Worm (Caenorhabditis elegans) whole organism, early embryonic: ENCODE measurements around the gene glrx-22.

Experiments used
- ama-1 ChIP-seq: fragments of 150-350 bp; optimal IDR thresholded peaks from 2 replicates; lab custom pipeline; 2014
- ceh-36 ChIP-seq: sonication (generic microtip); optimal IDR thresholded peaks from 2 replicates; lab custom pipeline; 2016; ENCODE audit warnings: missing genetic modification characterization, inconsistent platforms, missing compliant biosample characterization
- flt-1 ChIP-seq: fragments of 200-800 bp; sonication (Bioruptor generic); IDR thresholded peaks from 2 replicates; pipeline ENCODE4 v1.3.6; 2022; ENCODE audit warnings: missing genetic modification characterization, missing compliant biosample characterization
- hmbx-1 ChIP-seq: sonication (generic microtip); optimal IDR thresholded peaks from 2 replicates; lab custom pipeline; 2016; ENCODE audit warnings: mild to moderate bottlenecking, missing genetic modification characterization, missing compliant biosample characterization
- pes-1 ChIP-seq: fragments of 200-800 bp; sonication (Bioruptor generic); IDR thresholded peaks from 2 replicates; pipeline ENCODE4 v1.3.6; 2022; ENCODE audit warnings: missing genetic modification reagents, missing genetic modification characterization, missing compliant biosample characterization
- tbx-37 ChIP-seq: fragments of 200-800 bp; sonication (Bioruptor generic); conservative IDR thresholded peaks from 2 replicates; pipeline ENCODE4 v1.3.6; 2022; ENCODE audit warnings: missing genetic modification reagents, missing genetic modification characterization, missing compliant biosample characterization

- TF ChIP-seq hmbx-1 (tag; lab: Kevin White, UChicago) (no peak), pes-1 (GFP tag; lab: Robert Waterston, UW) (no peak), tbx-37 (GFP tag; lab: Robert Waterston, UW) (no peak), ama-1 (lab: Kevin White, UChicago) (no peak), flt-1 (GFP tag; lab: Robert Waterston, UW) (no peak), ceh-36 (tag; lab: Kevin White, UChicago) (no peak)
Measured at ce11 chrIV:8229523-8229922, 28.5 kb upstream of the glrx-22 start.
